Worm (Caenorhabditis elegans) whole organism, mixed stage, embryonic: ENCODE data around the gene nhr-195.

Source experiments
- ces-1 ChIP-seq: fragments of 150-350 bp; optimal IDR thresholded peaks from 2 replicates; lab custom pipeline; 2014; ENCODE audit warnings: missing biosample characterization, missing genetic modification reagents, missing genetic modification characterization
- elt-1 ChIP-seq: sonication (generic microtip); optimal IDR thresholded peaks from 2 replicates; lab custom pipeline; 2017; ENCODE audit warnings: missing genetic modification characterization, mild to moderate bottlenecking, missing compliant biosample characterization, antibody characterized with exemption, moderate library complexity, borderline replicate concordance; ENCODE audit not compliant: insufficient read depth
- ham-2 ChIP-seq: fragments of 200-800 bp; sonication (Bioruptor generic); optimal IDR thresholded peaks from 2 replicates; lab custom pipeline; 2018; ENCODE audit warnings: mild to moderate bottlenecking, missing genetic modification characterization, missing compliant biosample characterization

DNA sequence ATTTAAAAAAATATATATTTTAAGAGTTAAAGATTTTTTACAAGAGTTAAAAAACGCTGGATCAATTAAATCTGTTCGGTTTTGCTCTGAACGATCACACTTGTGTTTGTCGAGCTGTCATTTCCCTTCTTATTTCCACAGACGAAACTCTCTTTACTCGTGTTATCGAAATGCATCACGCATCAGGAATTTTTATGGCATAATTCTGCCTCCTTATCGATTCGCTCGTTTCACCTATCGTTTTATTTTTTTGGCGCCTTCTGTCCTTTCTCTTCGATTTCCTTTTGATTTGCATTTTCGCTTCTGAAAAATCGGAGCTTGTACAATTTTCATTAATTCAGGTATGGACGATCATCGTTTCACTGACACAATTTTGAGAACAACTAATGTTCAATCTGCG lies 23.8 kb downstream of the nhr-195 start:
- TF ChIP-seq elt-1 (tag; lab: Kevin White, UChicago), result no peak
- no peak for TF ChIP-seq ces-1 (GFP tag; lab: Kevin White, UChicago)
- TF ChIP-seq ham-2 (GFP tag; lab: Kevin White, UChicago), result no peak
